Worm (Caenorhabditis elegans) whole organism, dauer: ENCODE data around the gene R03H10.6.
"Not testable (repeated sequence)": the region's sequence is repeated elsewhere in the genome, so short reads cannot be mapped to it uniquely, and the experiment has no call there.

Source experiments
- unc-62 ChIP-seq: sonication (generic microtip); optimal IDR thresholded peaks from 2 replicates; lab custom pipeline; 2017; ENCODE audit warnings: missing biosample characterization, missing genetic modification reagents, missing genetic modification characterization

Gene R03H10.6

DNA sequence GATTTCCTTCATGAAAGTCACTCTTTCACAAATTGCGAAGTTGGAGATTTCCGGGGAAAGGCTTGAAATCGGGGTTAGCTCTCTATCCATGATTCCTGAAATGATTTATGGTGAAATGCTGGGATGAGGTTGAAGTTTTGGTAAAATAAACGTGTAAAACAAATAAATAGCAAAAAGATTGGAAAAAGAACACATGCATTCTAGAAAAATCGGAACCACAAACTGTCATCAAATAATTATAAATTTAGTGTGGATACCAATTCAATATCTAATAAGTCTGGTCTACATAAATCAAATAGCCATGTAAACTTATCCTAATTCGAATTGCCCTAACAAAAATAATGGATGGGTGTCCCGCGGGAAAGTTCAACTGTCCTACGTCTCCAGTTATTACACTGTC, at the start of gene R03H10.6:
R03H10.6 (minus strand) TSS at position 101 of the 400 bp plus-strand sequence.
- no peak for TF ChIP-seq unc-62

DNA sequence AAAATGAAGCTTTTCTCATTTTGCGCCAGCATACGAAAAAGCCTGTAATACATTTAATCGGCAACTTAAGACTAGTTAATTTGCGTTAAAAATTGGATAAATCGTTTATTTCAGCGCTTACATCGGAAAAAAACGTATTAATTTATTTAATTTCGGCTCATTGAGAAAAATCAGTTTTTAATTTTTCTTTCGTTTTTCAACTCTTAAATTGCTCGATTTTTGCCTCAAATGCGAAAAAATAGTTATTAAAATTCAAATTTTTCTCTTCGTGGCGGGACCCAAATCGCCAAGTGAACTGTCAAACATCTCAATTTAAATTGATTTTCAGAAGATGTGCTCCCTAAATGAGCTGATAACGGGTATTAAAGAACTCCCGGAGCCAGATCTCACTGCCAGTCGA, 49.7 kb upstream of the R03H10.6 start, which contains the start of gene C16A11.5:
C16A11.5 (plus strand) TSS at position 323 of the 400 bp plus-strand sequence.
- TF ChIP-seq unc-62: no peak

DNA sequence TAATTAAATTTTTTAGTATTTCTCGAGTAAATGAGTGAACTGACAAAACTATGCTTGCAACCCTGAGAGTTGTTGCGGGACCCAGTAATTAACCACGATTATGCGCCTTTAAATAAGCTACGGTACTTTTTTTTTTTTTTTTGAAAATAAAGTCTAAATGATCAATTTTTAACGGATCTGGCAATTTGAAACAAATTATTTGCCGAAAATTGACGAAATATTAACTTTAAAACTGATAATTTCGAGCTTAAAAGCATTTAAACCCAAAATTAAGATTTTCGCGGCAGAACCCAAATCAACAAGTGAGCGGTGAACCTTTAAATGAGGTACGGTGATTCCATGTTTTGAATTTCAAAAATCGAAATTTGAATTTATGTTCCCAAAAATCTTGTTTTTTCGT, 49.2 kb upstream of the R03H10.6 start:
- no peak for TF ChIP-seq unc-62

DNA sequence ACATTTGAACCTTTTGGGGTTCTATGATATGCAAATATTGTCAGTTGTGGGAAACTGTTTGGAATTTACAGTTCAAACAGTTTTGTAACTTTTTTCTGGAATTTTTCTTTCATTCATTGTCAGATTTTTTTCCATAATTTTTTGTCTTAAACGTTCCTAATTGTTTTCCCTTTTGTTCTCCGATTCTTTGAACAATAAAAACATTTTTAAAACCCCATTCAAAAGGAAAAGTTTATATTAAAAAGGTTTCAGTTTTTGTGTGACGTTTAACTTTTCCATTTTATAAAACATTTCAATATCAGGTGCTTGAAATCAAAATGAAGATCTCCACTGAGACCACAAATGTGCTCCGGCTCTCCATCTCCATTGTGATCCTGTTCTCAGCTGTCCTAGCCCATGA, 45.8 kb upstream of the R03H10.6 start, which contains the start of gene F31D5.1:
F31D5.1 (plus strand) TSS at position 301 of the 400 bp plus-strand sequence.
- no peak for TF ChIP-seq unc-62

DNA sequence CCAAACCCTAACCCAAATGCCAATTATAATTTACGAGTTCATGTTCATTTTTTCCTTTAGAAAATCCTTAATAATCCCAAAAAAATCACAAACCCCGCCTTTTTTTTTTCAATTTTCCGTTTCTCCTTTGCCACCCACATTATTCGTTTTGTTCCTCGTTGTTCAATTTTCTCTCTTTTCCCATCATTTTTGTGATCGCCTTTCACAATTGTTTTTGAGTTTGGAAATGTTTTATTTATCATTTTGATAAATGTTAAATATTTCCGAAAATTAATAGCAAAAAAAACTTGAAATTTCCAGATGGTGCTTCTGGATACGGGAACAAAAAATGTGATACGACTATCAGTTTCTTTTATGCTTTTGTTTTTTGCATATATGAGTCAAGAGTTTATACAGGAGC, 42.0 kb upstream of the R03H10.6 start, which contains the start of gene F31D5.2:
F31D5.2 (plus strand) TSS at position 301 of the 400 bp plus-strand sequence.
- no peak for TF ChIP-seq unc-62

DNA sequence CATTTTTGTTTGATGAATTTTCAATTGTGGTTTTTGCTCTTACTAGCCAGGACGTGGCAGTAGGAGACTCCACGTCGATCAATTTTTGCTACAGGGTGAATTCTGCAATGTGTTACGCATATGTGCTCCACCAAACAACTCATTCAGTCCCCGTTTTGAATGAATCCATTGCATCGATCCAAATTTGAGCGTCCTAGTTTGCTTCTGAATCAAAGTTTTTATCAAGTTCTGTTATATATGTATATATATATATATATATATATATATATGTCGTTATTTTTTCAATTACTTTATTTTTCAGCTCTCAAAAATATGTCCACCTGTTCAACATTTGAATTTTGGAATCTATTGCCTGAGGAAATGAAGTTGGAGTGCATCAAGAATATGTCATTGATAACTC, 37.8 kb upstream of the R03H10.6 start, which contains the start of gene F31D5.7:
F31D5.7 (plus strand) TSS at position 301 of the 400 bp plus-strand sequence.
- no peak for TF ChIP-seq unc-62

DNA sequence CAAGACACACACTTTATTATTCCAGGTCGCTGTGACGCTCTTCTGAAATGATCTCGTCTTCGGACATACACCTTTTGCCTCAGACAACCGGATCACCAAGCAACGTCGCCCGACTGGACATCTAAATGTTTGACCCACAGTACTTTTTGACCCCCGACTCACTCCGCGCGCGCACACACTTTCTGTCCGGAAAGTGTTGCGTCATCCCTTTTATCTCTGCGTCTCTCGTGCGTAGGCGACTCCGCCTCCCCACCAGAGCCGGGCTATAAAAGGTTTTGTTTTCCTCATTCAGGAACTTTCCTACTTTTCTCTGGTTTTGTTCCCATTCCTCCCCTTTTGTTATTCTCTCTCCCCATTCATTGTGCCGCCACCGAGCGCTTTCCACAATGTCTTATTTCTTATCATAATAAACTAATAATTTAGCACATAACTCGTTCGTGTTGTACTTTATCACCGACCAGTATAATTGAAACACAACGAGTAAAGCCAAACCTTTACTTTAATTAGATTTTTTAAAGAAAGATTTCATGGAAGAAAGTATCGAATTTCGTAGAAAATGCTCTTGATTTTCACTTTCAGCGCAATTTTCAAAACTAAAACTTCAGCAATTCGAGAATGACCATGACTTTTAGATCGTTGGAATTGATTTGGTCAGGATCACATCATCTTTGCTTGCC, 35.9 kb upstream of the R03H10.6 start, which contains the start of gene F31D5.6:
F31D5.6 (plus strand) TSS at position 627 of the 677 bp plus-strand sequence.
- TF ChIP-seq unc-62: no peak

DNA sequence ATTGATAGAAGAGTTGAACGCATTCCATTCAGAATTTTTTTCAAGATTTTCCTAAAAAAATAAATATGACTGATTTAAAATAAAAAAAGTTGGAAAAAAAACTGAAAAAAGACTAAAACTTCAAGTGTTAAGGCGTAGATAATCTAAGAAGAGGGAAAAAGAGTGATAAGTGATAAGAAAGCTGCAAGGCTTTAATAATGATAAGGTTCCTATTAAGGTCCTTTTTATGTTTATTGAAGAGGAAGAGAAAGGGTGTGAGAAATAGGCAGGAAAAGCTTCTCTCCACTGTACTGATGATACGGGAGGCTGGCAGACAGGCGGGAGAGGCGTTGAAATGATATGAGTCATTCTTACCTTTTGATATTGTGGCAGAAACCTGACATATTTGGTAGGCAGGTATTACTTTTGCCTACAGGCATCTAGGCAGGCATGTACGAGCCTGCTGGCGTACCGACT, 30.5 kb upstream of the R03H10.6 start, which contains the start of gene mth-1:
mth-1 (minus strand) TSS at position 51 of the 456 bp plus-strand sequence.
- no peak for TF ChIP-seq unc-62

- no peak for TF ChIP-seq unc-62
Observed at ce11 chrII:4194127-4194526, 20.8 kb upstream of the R03H10.6 start, which contains the start of gene mth-2. mth-2 (minus strand) TSS chrII:4194314.

ce11 chrII:4186364-4186763, 13.1 kb upstream of the R03H10.6 start, which contains the start of gene cpna-1:
cpna-1 (plus strand) TSS chrII:4186664.
- TF ChIP-seq unc-62: no peak

DNA sequence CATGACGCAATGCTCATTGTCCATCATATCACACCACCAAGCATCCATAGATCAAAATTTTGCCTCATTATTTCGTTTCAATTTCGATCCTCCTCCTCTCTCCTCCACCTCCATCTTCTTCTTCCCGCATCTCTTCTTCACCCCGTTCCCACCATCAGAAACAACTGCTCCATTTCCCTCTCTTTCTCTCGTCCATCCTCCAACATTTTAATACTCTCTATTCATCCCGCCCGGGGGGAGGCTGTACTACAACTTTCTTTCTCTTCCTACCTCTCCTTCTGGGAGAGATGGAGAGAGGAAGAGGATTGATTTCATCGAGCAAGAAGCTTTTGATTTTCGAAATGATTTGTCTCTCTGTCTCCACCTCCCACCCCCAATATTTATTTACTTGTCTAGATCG, 10.7 kb upstream of the R03H10.6 start:
- TF ChIP-seq unc-62: no peak

- no peak for TF ChIP-seq unc-62
Observed at ce11 chrII:4182364-4182763, 9.1 kb upstream of the R03H10.6 start, which contains the start of gene R03H10.11. R03H10.11 (plus strand) TSS chrII:4182664.

- TF ChIP-seq unc-62: no peak
Observed at ce11 chrII:4179897-4180296, 6.6 kb upstream of the R03H10.6 start, which contains the start of gene R03H10.1. R03H10.1 (plus strand) TSS chrII:4180248.

DNA sequence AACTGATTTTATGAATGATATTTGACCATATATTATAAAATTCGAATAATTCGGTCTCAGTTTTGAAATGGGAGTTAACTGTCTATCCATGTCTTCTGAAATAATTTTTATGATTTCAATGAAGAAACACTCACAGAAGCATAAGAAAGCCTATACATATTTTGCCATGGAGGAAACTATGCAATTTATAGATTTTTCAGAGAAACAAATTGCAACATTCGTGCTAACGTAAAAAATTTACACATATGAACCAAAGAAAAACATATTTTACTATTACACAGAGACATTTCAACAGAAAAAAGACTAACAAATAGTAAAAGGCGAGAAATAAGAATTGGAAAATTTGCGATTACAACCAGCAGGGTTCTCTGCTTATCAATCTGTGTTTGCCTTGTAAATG, 5.5 kb upstream of the R03H10.6 start, which contains the start of gene R03H10.7:
R03H10.7 (minus strand) TSS at position 101 of the 400 bp plus-strand sequence.
- TF ChIP-seq unc-62: no peak

DNA sequence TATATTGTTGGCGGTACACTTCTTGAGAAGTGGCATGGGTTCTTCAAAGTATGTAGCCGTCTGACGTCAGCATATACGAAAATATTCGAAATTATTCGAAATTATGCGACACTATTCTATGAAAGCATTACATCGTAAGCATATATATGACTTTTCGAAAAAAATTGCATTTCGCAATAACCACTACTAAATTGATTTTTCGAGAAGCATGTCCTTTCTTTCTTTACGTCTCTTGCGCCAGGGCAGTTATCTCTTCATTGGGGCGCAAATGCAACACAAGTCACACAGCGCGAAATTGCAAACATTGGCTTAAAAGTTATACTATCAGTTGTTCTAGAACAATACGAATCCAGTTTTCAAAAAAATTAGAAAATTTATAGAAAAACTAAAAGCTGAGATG, 544 bp upstream of the R03H10.6 start:
- TF ChIP-seq unc-62: no peak

- TF ChIP-seq unc-62: no peak
Observed at ce11 chrII:4170508-4170907, 2.8 kb downstream of the R03H10.6 start, which contains the start of gene R03H10.5. R03H10.5 (minus strand) TSS chrII:4170608.

DNA sequence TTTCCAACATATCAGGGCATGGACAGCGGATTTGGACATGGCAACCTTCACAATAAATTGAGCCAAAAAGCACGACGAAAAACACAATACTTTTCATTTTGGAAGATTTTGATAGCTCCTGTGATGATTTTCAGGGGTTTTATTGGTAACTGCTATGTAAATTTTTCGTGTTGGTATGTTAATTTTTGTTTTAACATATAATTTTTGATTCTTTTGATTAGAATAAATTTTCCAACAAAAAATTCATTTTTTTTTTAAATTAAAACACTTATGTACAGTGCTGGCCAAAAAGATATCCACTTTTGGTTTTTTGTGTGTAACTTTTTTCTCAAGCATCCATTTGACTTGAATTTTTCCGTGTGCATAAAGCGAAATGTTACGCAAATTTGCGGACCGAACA, 4.9 kb downstream of the R03H10.6 start, which contains the start of gene R03H10.4:
R03H10.4 (minus strand) TSS at position 101 of the 400 bp plus-strand sequence.
- TF ChIP-seq unc-62: not testable (repeated sequence)
